Fruit fly (Drosophila melanogaster): Measurements from ENCODE around the gene ex.

The ex gene

DNA sequence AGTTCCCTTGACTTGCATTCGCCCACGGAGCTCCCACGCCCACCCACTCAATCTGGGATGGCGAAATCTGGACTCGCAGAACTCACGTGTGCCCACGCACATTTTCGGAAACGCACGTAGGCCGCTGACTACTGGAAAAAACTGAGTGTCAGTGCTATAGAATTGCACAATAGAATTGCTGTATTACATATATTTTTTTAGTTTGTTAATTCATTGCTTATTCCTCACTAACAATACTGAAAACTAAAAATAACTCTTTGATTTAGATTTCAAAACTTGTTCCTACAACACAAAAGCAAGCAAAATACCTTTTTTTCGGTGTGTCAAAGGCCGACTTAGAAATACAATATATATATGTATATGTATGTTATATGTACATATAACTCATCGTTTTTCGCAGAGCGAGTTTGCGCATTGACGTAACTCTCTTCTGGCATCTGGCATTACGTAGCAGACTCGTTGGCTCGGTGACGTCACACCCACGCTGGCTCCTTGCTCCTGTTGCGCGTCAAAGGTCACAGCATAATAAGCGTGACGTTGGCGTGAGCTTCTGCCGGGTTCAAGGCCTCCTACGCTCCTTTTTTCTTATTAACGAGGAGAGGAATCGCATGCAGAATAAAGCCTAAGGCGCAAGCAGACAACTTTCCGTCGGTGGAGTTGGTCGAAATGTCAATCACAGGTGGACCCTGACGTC lies 50.9 kb downstream of the ex start (continued):
- TF ChIP-seq CG8478 (optimal IDR thresholded peaks at IDR 0.05): no peak
- no peak for TF ChIP-seq her (GFP tag; optimal IDR thresholded peaks at IDR 0.05)
- TF ChIP-seq CG32532 (GFP tag; IDR thresholded peaks at IDR 0.05): no peak
- TF ChIP-seq CG4820 (GFP tag; optimal IDR thresholded peaks at IDR 0.05): peak; percentile 51
- peak in 1 of 2 experiments; percentile 64 for TF ChIP-seq bsh (GFP tag; optimal IDR thresholded peaks at IDR 0.05)
- no peak for TF ChIP-seq lov (optimal IDR thresholded peaks at IDR 0.05)
- no peak for TF ChIP-seq lov (GFP tag; IDR thresholded peaks at IDR 0.05)
- TF ChIP-seq zf30C (GFP tag; optimal IDR thresholded peaks at IDR 0.05): peak; percentile 78
- TF ChIP-seq CG6683 (GFP tag; optimal IDR thresholded peaks at IDR 0.05): peak; percentile 77
- TF ChIP-seq CG15601 (tag; optimal IDR thresholded peaks at IDR 0.05): peak; percentile 20
- TF ChIP-seq CG8944 (GFP tag; optimal IDR thresholded peaks at IDR 0.05): peak; percentile 39
- peak; percentile 80 for TF ChIP-seq CG8924 (tag; optimal IDR thresholded peaks at IDR 0.05)
- TF ChIP-seq Max (GFP tag; optimal IDR thresholded peaks at IDR 0.05): peak; percentile 59
- peak; percentile 49 for TF ChIP-seq maf-S (GFP tag; optimal IDR thresholded peaks at IDR 0.05)
- no peak for TF ChIP-seq yki (optimal IDR thresholded peaks at IDR 0.05)
- peak; percentile 24 for TF ChIP-seq exex (tag; optimal IDR thresholded peaks at IDR 0.05)
- TF ChIP-seq gsb-n (tag; optimal IDR thresholded peaks at IDR 0.05): peak; percentile 3
- peak; percentile 81 for TF ChIP-seq CG17385 (GFP tag; optimal IDR thresholded peaks at IDR 0.05)
- no peak for TF ChIP-seq esg (GFP tag; conservative IDR thresholded peaks at IDR 0.05)
- TF ChIP-seq Sox102F (GFP tag; optimal IDR thresholded peaks at IDR 0.05): peak; percentile 80
- TF ChIP-seq tll (GFP tag; optimal IDR thresholded peaks at IDR 0.05): no peak
- TF ChIP-seq CG14860 (GFP tag; IDR thresholded peaks at IDR 0.05; ENCODE audit: partially characterized antibody): no peak
- TF ChIP-seq Med (GFP tag): peak; percentile 96
- TF ChIP-seq kah (GFP tag; optimal IDR thresholded peaks at IDR 0.05): peak; percentile 55
- peak; percentile 11 for TF ChIP-seq Side (GFP tag; optimal IDR thresholded peaks at IDR 0.05)
- TF ChIP-seq Camta (GFP tag; optimal IDR thresholded peaks at IDR 0.05): peak; percentile 59
- TF ChIP-seq Sin3A (optimal IDR thresholded peaks at IDR 0.05): no peak
- peak; percentile 51 for TF ChIP-seq sqz (GFP tag; optimal IDR thresholded peaks at IDR 0.05)
- TF ChIP-seq PHDP (tag; optimal IDR thresholded peaks at IDR 0.05): peak; percentile 89
- TF ChIP-seq CG9609 (GFP tag; optimal IDR thresholded peaks at IDR 0.05): peak; percentile 52
- peak; percentile 48 for TF ChIP-seq CG16815 (GFP tag; optimal IDR thresholded peaks at IDR 0.05)
- peak; percentile 94 for TF ChIP-seq CG2120 (GFP tag; optimal IDR thresholded peaks at IDR 0.05)
- TF ChIP-seq Sry-δ (GFP tag; optimal IDR thresholded peaks at IDR 0.05): peak; percentile 9
- no peak for TF ChIP-seq slbo (GFP tag; IDR thresholded peaks at IDR 0.05)
- peak; percentile 77 for TF ChIP-seq schlank (tag; optimal IDR thresholded peaks at IDR 0.05)
- TF ChIP-seq gcm2 (GFP tag; optimal IDR thresholded peaks at IDR 0.05): peak; percentile 36
- TF ChIP-seq CG12299 (tag; optimal IDR thresholded peaks at IDR 0.05): peak; percentile 74
- no peak for TF ChIP-seq aop (GFP tag; IDR thresholded peaks at IDR 0.05)
- TF ChIP-seq Optix (GFP tag; IDR thresholded peaks at IDR 0.05): no peak
- TF ChIP-seq zfh2 (GFP tag; optimal IDR thresholded peaks at IDR 0.05): peak; percentile 79
- peak; percentile 37 for TF ChIP-seq Mad (GFP tag; optimal IDR thresholded peaks at IDR 0.05)
- TF ChIP-seq NC2β (GFP tag; optimal IDR thresholded peaks at IDR 0.05): no peak
- TF ChIP-seq CG12391 (tag; optimal IDR thresholded peaks at IDR 0.05): peak; percentile 82
- peak; percentile 41 for TF ChIP-seq Jarid2 (GFP tag; optimal IDR thresholded peaks at IDR 0.05)
- peak; percentile 80 for TF ChIP-seq org-1 (GFP tag; optimal IDR thresholded peaks at IDR 0.05)
- peak; percentile 22 for TF ChIP-seq CrebB (tag; optimal IDR thresholded peaks at IDR 0.05)
- peak; percentile 72 for TF ChIP-seq tap (tag; optimal IDR thresholded peaks at IDR 0.05)
- peak; percentile 67 for TF ChIP-seq CG12744 (GFP tag; optimal IDR thresholded peaks at IDR 0.05)
- TF ChIP-seq Pdp1 (GFP tag; optimal IDR thresholded peaks at IDR 0.05): peak; percentile 56 to 79
- peak; percentile 84 for TF ChIP-seq CG30403 (GFP tag; optimal IDR thresholded peaks at IDR 0.05)
- no peak for TF ChIP-seq CG17612 (GFP tag; IDR thresholded peaks at IDR 0.05)
